Fruit fly (Drosophila melanogaster) whole organism, embryonic: ENCODE data around the gene Ilp4.

Source experiments
- BtbVII ChIP-seq: fragments of 200-800 bp; sonication (Bioruptor generic); optimal IDR thresholded peaks from 3 replicates; lab custom pipeline; 2017; ENCODE audit warnings: missing biosample characterization, mild to moderate bottlenecking, missing genetic modification characterization
- CG11504 ChIP-seq: fragments of 200-800 bp; sonication (Bioruptor generic); optimal IDR thresholded peaks from 3 replicates; lab custom pipeline; 2019; ENCODE audit warnings: missing biosample characterization, mild to moderate bottlenecking, missing genetic modification characterization, moderate library complexity
- CG12071 ChIP-seq: fragments of 200-800 bp; sonication (Bioruptor generic); optimal IDR thresholded peaks from 3 replicates; lab custom pipeline; 2018; ENCODE audit warnings: missing biosample characterization, mild to moderate bottlenecking, missing genetic modification characterization
- CG13624 ChIP-seq: fragments of 200-800 bp; sonication (Bioruptor generic); optimal IDR thresholded peaks from 2 replicates; lab custom pipeline; 2016; ENCODE audit warnings: missing biosample characterization, missing genetic modification characterization
- CG17568 ChIP-seq: fragments of 200-800 bp; sonication (Bioruptor generic); optimal IDR thresholded peaks from 2 replicates; lab custom pipeline; 2018; ENCODE audit warnings: missing biosample characterization, mild to moderate bottlenecking, missing genetic modification characterization, moderate library complexity
- CG18619 ChIP-seq: fragments of 200-800 bp; sonication (Bioruptor generic); optimal IDR thresholded peaks from 3 replicates; lab custom pipeline; 2017; ENCODE audit warnings: missing biosample characterization, mild to moderate bottlenecking, missing genetic modification characterization
- CG2712 ChIP-seq: fragments of 200-800 bp; optimal IDR thresholded peaks from 3 replicates; lab custom pipeline; 2019; ENCODE audit warnings: missing biosample characterization, mild to moderate bottlenecking, missing genetic modification characterization, moderate library complexity
- CG32532 ChIP-seq: fragments of 200-800 bp; sonication (Bioruptor generic); IDR thresholded peaks from 2 replicates; pipeline ENCODE4 v1.3.6; 2022; ENCODE audit warnings: missing biosample characterization, missing genetic modification characterization
- CG3281 ChIP-seq: fragments of 200-800 bp; sonication (Bioruptor generic); optimal IDR thresholded peaks from 3 replicates; lab custom pipeline; 2017; ENCODE audit warnings: missing biosample characterization, mild to moderate bottlenecking, missing genetic modification characterization
- CG34224 ChIP-seq: fragments of 200-800 bp; sonication (Bioruptor generic); IDR thresholded peaks from 3 replicates; pipeline ENCODE4 v1.3.6; 2022; ENCODE audit warnings: missing biosample characterization, missing genetic modification characterization; ENCODE audit not compliant: partially characterized antibody
- CG4360 ChIP-seq: fragments of 200-800 bp; sonication (Bioruptor generic); IDR thresholded peaks from 2 replicates; pipeline ENCODE4 v1.3.6; 2022; ENCODE audit warnings: missing biosample characterization, missing genetic modification characterization
- CG8478 ChIP-seq: fragments of >200 bp; optimal IDR thresholded peaks from 2 replicates; lab custom pipeline; 2018
- CG9437 ChIP-seq: fragments of 200-800 bp; sonication (Bioruptor generic); optimal IDR thresholded peaks from 2 replicates; lab custom pipeline; 2018; ENCODE audit warnings: missing biosample characterization, mild to moderate bottlenecking, missing genetic modification characterization
- CHES-1-like ChIP-seq: fragments of 200-800 bp; sonication (Bioruptor generic); optimal IDR thresholded peaks from 2 replicates; lab custom pipeline; 2016; ENCODE audit warnings: missing biosample characterization, missing genetic modification characterization
- Camta ChIP-seq: fragments of 200-800 bp; sonication (Bioruptor generic); optimal IDR thresholded peaks from 2 replicates; lab custom pipeline; 2016; ENCODE audit warnings: missing biosample characterization, missing genetic modification characterization
- Elba2 ChIP-seq: fragments of 200-800 bp; sonication (Bioruptor generic); optimal IDR thresholded peaks from 3 replicates; lab custom pipeline; 2016; ENCODE audit warnings: missing biosample characterization, missing genetic modification characterization
- GATAe ChIP-seq: fragments of 200-800 bp; sonication (Bioruptor generic); conservative IDR thresholded peaks from 2 replicates; pipeline ENCODE4 v1.3.6; 2022; ENCODE audit warnings: missing biosample characterization, missing genetic modification characterization
- HLH4C ChIP-seq: fragments of 200-800 bp; sonication (Bioruptor generic); IDR thresholded peaks from 3 replicates; pipeline ENCODE4 v1.3.6; 2022; ENCODE audit warnings: missing biosample characterization, missing genetic modification characterization; ENCODE audit not compliant: partially characterized antibody
- Hmr ChIP-seq: fragments of 200-800 bp; sonication (Bioruptor generic); optimal IDR thresholded peaks from 3 replicates; lab custom pipeline; 2017; ENCODE audit warnings: mild to moderate bottlenecking, missing biosample characterization, missing genetic modification reagents, missing genetic modification characterization
- Med ChIP-seq: fragments of 200-800 bp; sonication (Bioruptor generic); peaks from one replicate; lab custom pipeline; 2016; ENCODE audit warnings: missing biosample characterization, missing genetic modification characterization, mild to moderate bottlenecking, inconsistent platforms, moderate library complexity
- NC2α ChIP-seq: fragments of 200-800 bp; sonication (Bioruptor generic); optimal IDR thresholded peaks from 2 replicates; lab custom pipeline; 2016; ENCODE audit warnings: missing biosample characterization, missing genetic modification characterization
- NFAT ChIP-seq: fragments of 200-800 bp; sonication (Bioruptor generic); IDR thresholded peaks from 2 replicates; pipeline ENCODE4 v1.3.6; 2022; ENCODE audit warnings: missing biosample characterization, missing genetic modification characterization
- NfI ChIP-seq: fragments of 200-800 bp; sonication (Bioruptor generic); optimal IDR thresholded peaks from 3 replicates; lab custom pipeline; 2018; ENCODE audit warnings: missing biosample characterization, mild to moderate bottlenecking, missing genetic modification characterization, moderate library complexity
- Pdp1 ChIP-seq, 2 experiments: fragments of 200-800 bp; sonication (Bioruptor generic); optimal IDR thresholded peaks; 3 replicates each; lab custom pipeline; 2016; ENCODE audit warnings: missing biosample characterization in 2 of 2, missing genetic modification characterization in 2 of 2, mild to moderate bottlenecking in 1 of 2, moderate library complexity in 1 of 2
- Rfx ChIP-seq: fragments of 200-800 bp; sonication (Bioruptor generic); IDR thresholded peaks from 2 replicates; pipeline ENCODE4 v1.3.6; 2022; ENCODE audit warnings: missing biosample characterization, missing genetic modification characterization
- abd-A ChIP-seq: fragments of 200-800 bp; sonication (Bioruptor generic); optimal IDR thresholded peaks from 3 replicates; lab custom pipeline; 2019; ENCODE audit warnings: missing biosample characterization, mild to moderate bottlenecking, missing genetic modification characterization, moderate library complexity
- ara ChIP-seq: fragments of 200-800 bp; sonication (Bioruptor generic); IDR thresholded peaks from 2 replicates; pipeline ENCODE4 v1.3.6; 2022; ENCODE audit warnings: missing biosample characterization, missing genetic modification characterization
- ase ChIP-seq: fragments of 200-800 bp; sonication (Bioruptor generic); IDR thresholded peaks from 3 replicates; pipeline ENCODE4 v1.3.6; 2022; ENCODE audit warnings: missing biosample characterization, missing genetic modification characterization
- bcd ChIP-seq: fragments of 200-800 bp; sonication (Bioruptor generic); optimal IDR thresholded peaks from 2 replicates; lab custom pipeline; 2017; ENCODE audit warnings: missing biosample characterization, mild to moderate bottlenecking, missing genetic modification characterization
- bsh ChIP-seq, 2 experiments: fragments of 200-800 bp; sonication (Bioruptor generic); optimal IDR thresholded peaks; 2 replicates each; lab custom pipeline; 2017 to 2018; ENCODE audit warnings: mild to moderate bottlenecking in 2 of 2, missing biosample characterization in 2 of 2, missing genetic modification characterization in 2 of 2, moderate library complexity in 1 of 2
- corto ChIP-seq: fragments of 200-800 bp; sonication (Bioruptor generic); optimal IDR thresholded peaks from 2 replicates; lab custom pipeline; 2016; ENCODE audit warnings: missing biosample characterization, mild to moderate bottlenecking, missing genetic modification characterization, moderate library complexity
- croc ChIP-seq: fragments of 200-800 bp; sonication (Bioruptor generic); conservative IDR thresholded peaks from 3 replicates; pipeline ENCODE4 v1.3.6; 2022; ENCODE audit warnings: missing biosample characterization, missing genetic modification characterization
- cwo ChIP-seq: fragments of 200-800 bp; sonication (Bioruptor generic); optimal IDR thresholded peaks from 3 replicates; lab custom pipeline; 2017; ENCODE audit warnings: missing biosample characterization, missing genetic modification characterization, mild to moderate bottlenecking, moderate library complexity, missing genetic modification reagents
- dysf ChIP-seq: fragments of 200-800 bp; sonication (Bioruptor generic); IDR thresholded peaks from 3 replicates; pipeline ENCODE4 v1.3.6; 2022; ENCODE audit warnings: missing biosample characterization, missing genetic modification characterization
- fd64A ChIP-seq: fragments of 200-800 bp; sonication (Bioruptor generic); optimal IDR thresholded peaks from 3 replicates; lab custom pipeline; 2018; ENCODE audit warnings: missing biosample characterization, mild to moderate bottlenecking, missing genetic modification characterization
- ftz-f1 ChIP-seq: fragments of 200-800 bp; sonication (Bioruptor generic); optimal IDR thresholded peaks from 2 replicates; lab custom pipeline; 2016; ENCODE audit warnings: missing biosample characterization, missing genetic modification characterization
- hkb ChIP-seq, 2 experiments: fragments of 200-800 bp in 1 of 2; fragments of >200 bp in 1 of 2; sonication (Bioruptor generic) in 1 of 2; IDR thresholded peaks in 1 of 2; optimal IDR thresholded peaks in 1 of 2; 2 replicates each; pipeline versions ENCODE4 v1.3.6 to Lab custom; 2017 to 2022; ENCODE audit warnings: missing biosample characterization in 1 of 2, missing genetic modification characterization in 1 of 2
- jing ChIP-seq: fragments of 200-800 bp; sonication (Bioruptor generic); optimal IDR thresholded peaks from 2 replicates; lab custom pipeline; 2018; ENCODE audit warnings: missing biosample characterization, mild to moderate bottlenecking, missing genetic modification characterization
- kay ChIP-seq: fragments of 200-800 bp; sonication (Bioruptor generic); optimal IDR thresholded peaks from 2 replicates; lab custom pipeline; 2016; ENCODE audit warnings: missing biosample characterization, missing genetic modification characterization
- knrl ChIP-seq: fragments of 200-800 bp; sonication (Bioruptor generic); IDR thresholded peaks from 3 replicates; pipeline ENCODE4 v1.3.6; 2022; ENCODE audit warnings: missing biosample characterization, missing genetic modification characterization; ENCODE audit not compliant: partially characterized antibody
- lbe ChIP-seq: fragments of 200-800 bp; sonication (Bioruptor generic); optimal IDR thresholded peaks from 2 replicates; lab custom pipeline; 2016; ENCODE audit warnings: missing biosample characterization, mild to moderate bottlenecking, missing genetic modification characterization
- nom ChIP-seq: fragments of 200-800 bp; sonication (Bioruptor generic); optimal IDR thresholded peaks from 2 replicates; lab custom pipeline; 2017; ENCODE audit warnings: missing biosample characterization, missing genetic modification characterization, mild to moderate bottlenecking, moderate library complexity, missing genetic modification reagents
- odd ChIP-seq: fragments of 200-800 bp; sonication (Bioruptor generic); optimal IDR thresholded peaks from 2 replicates; lab custom pipeline; 2017; ENCODE audit warnings: missing biosample characterization, mild to moderate bottlenecking, missing genetic modification characterization
- pho ChIP-seq: fragments of 200-800 bp; sonication (Bioruptor generic); optimal IDR thresholded peaks from 2 replicates; lab custom pipeline; 2016; ENCODE audit warnings: missing biosample characterization, missing genetic modification characterization
- salm ChIP-seq: fragments of 200-800 bp; sonication (Bioruptor generic); optimal IDR thresholded peaks from 2 replicates; lab custom pipeline; 2018; ENCODE audit warnings: missing biosample characterization, mild to moderate bottlenecking, missing genetic modification characterization
- slbo ChIP-seq: fragments of 200-800 bp; sonication (Bioruptor generic); IDR thresholded peaks from 2 replicates; pipeline ENCODE4 v1.3.6; 2022; ENCODE audit warnings: missing biosample characterization, missing genetic modification characterization
- vvl ChIP-seq: fragments of 200-800 bp; sonication (Bioruptor generic); IDR thresholded peaks from 2 replicates; pipeline ENCODE4 v1.3.6; 2022; ENCODE audit warnings: missing biosample characterization, missing genetic modification characterization

The Ilp4 gene

DNA sequence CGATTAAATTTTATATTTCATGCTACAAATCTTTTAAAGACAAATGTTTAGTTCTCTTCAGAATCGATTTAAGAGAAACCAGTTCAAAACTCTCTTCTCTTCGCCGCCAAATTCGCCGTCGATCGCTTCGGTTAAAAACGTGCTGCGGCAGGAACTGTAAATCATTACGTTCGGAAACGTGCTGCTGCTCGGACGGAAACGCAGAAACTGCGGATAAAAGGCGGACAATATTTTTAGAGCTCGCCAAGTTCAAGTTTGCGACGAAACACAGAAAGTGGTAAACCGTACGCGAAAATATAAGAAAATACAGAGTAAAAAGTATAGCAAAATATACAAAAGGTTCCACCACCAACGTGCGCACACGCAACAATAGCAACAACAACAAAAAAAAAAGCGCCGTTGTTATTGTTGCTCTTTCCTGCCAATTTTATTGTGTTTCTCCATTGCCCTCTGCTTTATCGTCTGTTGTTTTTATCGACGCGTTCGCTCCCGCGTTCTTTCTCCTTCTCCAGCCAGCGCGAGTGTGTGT lies 40.6 kb downstream of the Ilp4 start, which contains the start of gene Ae2 (continued):
- TF ChIP-seq croc (no peak), abd-A (tag; lab: Kevin White, UChicago) (peak; percentile 36), CG9437 (GFP tag; lab: Kevin White, UChicago) (peak; percentile 72), GATAe (no peak), kay (no peak), CG2712 (tag; lab: Kevin White, UChicago) (peak; percentile 10), slbo (GFP tag; lab: Robert Waterston, UW) (peak; percentile 22; the same call in 1 of the 2 replicates), CG8478 (lab: Kevin White, UChicago) (no peak), Elba2 (no peak), jing (GFP tag; lab: Kevin White, UChicago) (no peak), odd (GFP tag; lab: Kevin White, UChicago) (no peak), lbe (GFP tag; lab: Kevin White, UChicago) (peak; percentile 10), CG4360 (GFP tag; lab: Robert Waterston, UW) (peak; percentile 10; the same call in 1 of the 2 replicates), CG11504 (tag; lab: Kevin White, UChicago) (peak; percentile 37), CG32532 (GFP tag; lab: Robert Waterston, UW) (0 out of 2 replicates have a peak, but pooled peaks have one; percentile 14), Pdp1 (GFP tag; optimal IDR thresholded peaks at IDR 0.05; lab: Kevin White, UChicago) (peak in 1 of 2 experiments; percentile 55), NFAT (peak; percentile 28; the same call in 1 of the 2 replicates)

- peak; percentile 45 for TF ChIP-seq nom (GFP tag; lab: Kevin White, UChicago)
- TF ChIP-seq salm (tag; lab: Kevin White, UChicago): peak; percentile 9
- TF ChIP-seq CG18619: peak; percentile 15
- peak; percentile 91 for TF ChIP-seq Med (GFP tag; lab: Kevin White, UChicago)
- 0 out of 3 replicates have a peak, but pooled peaks have one; percentile 36 for TF ChIP-seq CG34224 (GFP tag; lab: Robert Waterston, UW)
- peak; percentile 45 for TF ChIP-seq CG12071 (GFP tag; lab: Kevin White, UChicago)
- no peak for TF ChIP-seq CG9437 (GFP tag; lab: Kevin White, UChicago)
- peak; percentile 32 for TF ChIP-seq NfI
- peak; percentile 25 for TF ChIP-seq CG3281 (GFP tag; lab: Kevin White, UChicago)
- TF ChIP-seq cwo (GFP tag; lab: Kevin White, UChicago): peak; percentile 8
- TF ChIP-seq knrl (GFP tag; lab: Robert Waterston, UW): 0 out of 3 replicates have a peak, but pooled peaks have one; percentile 33
- peak; percentile 41 for TF ChIP-seq CG17568 (GFP tag; lab: Kevin White, UChicago)
- TF ChIP-seq bsh (GFP tag; optimal IDR thresholded peaks at IDR 0.05; lab: Kevin White, UChicago): peak in 1 of 2 experiments; percentile 5
- TF ChIP-seq ftz-f1 (GFP tag; lab: Kevin White, UChicago): peak; percentile 96
- no peak for TF ChIP-seq NC2α
- TF ChIP-seq pho (GFP tag; lab: Kevin White, UChicago): peak; percentile 51
- TF ChIP-seq corto: no peak
- no peak for TF ChIP-seq ase (GFP tag; lab: Robert Waterston, UW)
- TF ChIP-seq CHES-1-like: peak; percentile 18
- peak; percentile 45 for TF ChIP-seq Rfx (GFP tag; lab: Robert Waterston, UW)
- TF ChIP-seq HLH4C (GFP tag; lab: Robert Waterston, UW): 0 out of 3 replicates have a peak, but pooled peaks have one; percentile 25
- TF ChIP-seq vvl (GFP tag; lab: Robert Waterston, UW): 0 out of 2 replicates have a peak, but pooled peaks have one; percentile 41
- 0 out of 2 replicates have a peak, but pooled peaks have one; percentile 5 for TF ChIP-seq ara
- TF ChIP-seq dysf (GFP tag; lab: Robert Waterston, UW): 0 out of 3 replicates have a peak, but pooled peaks have one; percentile 12
- TF ChIP-seq bcd (GFP tag; lab: Kevin White, UChicago): peak; percentile 22
- no peak for TF ChIP-seq BtbVII (GFP tag; lab: Kevin White, UChicago)
- TF ChIP-seq Camta (GFP tag; lab: Kevin White, UChicago): peak; percentile 3
- TF ChIP-seq Hmr (GFP tag; lab: Kevin White, UChicago): peak; percentile 39
- no peak for TF ChIP-seq hkb (optimal IDR thresholded peaks at IDR 0.05; lab: Kevin White, UChicago)
- peak; percentile 24; the same call in 1 of the 2 replicates for TF ChIP-seq hkb (GFP tag; IDR thresholded peaks at IDR 0.05; lab: Robert Waterston, UW)
- TF ChIP-seq CG13624 (GFP tag; lab: Kevin White, UChicago): peak; percentile 40
- peak; percentile 23 for TF ChIP-seq fd64A (GFP tag; lab: Kevin White, UChicago)
Measured at dm6 chr3L:9762036-9762597, 41.9 kb downstream of the Ilp4 start.
